Worm (Caenorhabditis elegans) whole organism, L1 larva: Measurements from ENCODE around the gene sax-1.

Experiments
- C16A3.4 ChIP-seq: fragments of 150-350 bp; optimal IDR thresholded peaks from 2 replicates; lab custom pipeline; 2014; ENCODE audit warnings: missing biosample characterization, missing genetic modification characterization
- C34B4.2 ChIP-seq: sonication (generic microtip); optimal IDR thresholded peaks from 2 replicates; lab custom pipeline; 2017; ENCODE audit warnings: mild to moderate bottlenecking, missing genetic modification characterization, missing compliant biosample characterization
- alr-1 ChIP-seq: fragments of 200-800 bp; sonication (Bioruptor generic); optimal IDR thresholded peaks from 2 replicates; lab custom pipeline; 2018; ENCODE audit warnings: borderline replicate concordance, mild to moderate bottlenecking, missing genetic modification characterization, missing compliant biosample characterization
- ama-1 ChIP-seq: fragments of 150-350 bp; optimal IDR thresholded peaks from 2 replicates; lab custom pipeline; 2014
- ceh-8 ChIP-seq: fragments of 200-800 bp; sonication (Bioruptor generic); optimal IDR thresholded peaks from 2 replicates; lab custom pipeline; 2018; ENCODE audit warnings: mild to moderate bottlenecking, missing genetic modification characterization, moderate library complexity, missing compliant biosample characterization
- ceh-88 ChIP-seq: fragments of 200-800 bp; sonication (Bioruptor generic); IDR thresholded peaks from 2 replicates; pipeline ENCODE4 v1.3.6; 2022; ENCODE audit warnings: missing genetic modification characterization, missing compliant biosample characterization
- ces-1 ChIP-seq: fragments of 150-350 bp; optimal IDR thresholded peaks from 2 replicates; lab custom pipeline; 2014; ENCODE audit warnings: missing biosample characterization, missing genetic modification reagents, missing genetic modification characterization
- dpl-1 ChIP-seq, 3 experiments: fragments of 150-350 bp in 2 of 3; sonication (generic microtip) in 1 of 3; optimal IDR thresholded peaks; 2 replicates each; lab custom pipeline; 2014 to 2017; ENCODE audit warnings: missing biosample characterization in 3 of 3, missing genetic modification characterization in 3 of 3, missing genetic modification reagents in 3 of 3
- efl-1 ChIP-seq, 4 experiments: fragments of 150-350 bp; optimal IDR thresholded peaks in 3 of 4; peaks in 1 of 4; 1 replicate in 1 of 4; 2 replicates in 3 of 4; lab custom pipeline; 2014; ENCODE audit warnings: missing biosample characterization in 2 of 4, missing genetic modification characterization in 2 of 4, missing genetic modification reagents in 2 of 4
- egl-27 ChIP-seq, 2 experiments: fragments of 150-350 bp in 1 of 2; sonication (generic microtip); optimal IDR thresholded peaks; 3 replicates each; lab custom pipeline; 2017 to 2018; ENCODE audit warnings: missing biosample characterization in 2 of 2, missing genetic modification characterization in 2 of 2, missing genetic modification reagents in 2 of 2
- elt-3 ChIP-seq, 6 experiments: fragments of 150-350 bp in 1 of 6; sonication (generic microtip); optimal IDR thresholded peaks; 2 replicates each; lab custom pipeline; 2017 to 2018; ENCODE audit warnings: missing biosample characterization in 6 of 6, missing genetic modification characterization in 6 of 6, inconsistent platforms in 1 of 6
- ets-5 ChIP-seq: fragments of 200-800 bp; sonication (Bioruptor generic); IDR thresholded peaks from 2 replicates; pipeline ENCODE4 v1.3.6; 2022; ENCODE audit warnings: missing genetic modification characterization, missing compliant biosample characterization
- fkh-10 ChIP-seq: sonication (generic microtip); optimal IDR thresholded peaks from 2 replicates; lab custom pipeline; 2017; ENCODE audit warnings: missing biosample characterization, missing genetic modification reagents, missing genetic modification characterization
- fkh-8 ChIP-seq: sonication (generic microtip); optimal IDR thresholded peaks from 2 replicates; lab custom pipeline; 2016; ENCODE audit warnings: mild to moderate bottlenecking, missing genetic modification characterization, missing compliant biosample characterization
- fos-1 ChIP-seq: fragments of 150-350 bp; optimal IDR thresholded peaks from 2 replicates; lab custom pipeline; 2014; ENCODE audit warnings: missing biosample characterization, missing genetic modification characterization
- grh-1 ChIP-seq: fragments of 200-800 bp; sonication (Bioruptor generic); IDR thresholded peaks from 2 replicates; pipeline ENCODE4 v1.3.6; 2022; ENCODE audit warnings: missing genetic modification reagents, missing genetic modification characterization, missing compliant biosample characterization
- hlh-17 ChIP-seq: fragments of 200-800 bp; sonication (Bioruptor generic); optimal IDR thresholded peaks from 2 replicates; lab custom pipeline; 2018; ENCODE audit warnings: missing genetic modification characterization, mild to moderate bottlenecking, missing compliant biosample characterization, moderate library complexity, borderline replicate concordance
- hpl-2 ChIP-seq: fragments of 150-350 bp; optimal IDR thresholded peaks from 2 replicates; lab custom pipeline; 2014; ENCODE audit warnings: missing biosample characterization, missing genetic modification reagents, missing genetic modification characterization
- irx-1 ChIP-seq: sonication (generic microtip); optimal IDR thresholded peaks from 2 replicates; lab custom pipeline; 2016; ENCODE audit warnings: missing genetic modification characterization, missing compliant biosample characterization
- jun-1 ChIP-seq: fragments of 150-350 bp; optimal IDR thresholded peaks from 2 replicates; lab custom pipeline; 2014; ENCODE audit warnings: missing biosample characterization, missing genetic modification reagents, missing genetic modification characterization
- lin-15B ChIP-seq: fragments of 150-350 bp; sonication (generic microtip); optimal IDR thresholded peaks from 3 replicates; lab custom pipeline; 2014; ENCODE audit warnings: missing biosample characterization, missing genetic modification characterization
- lin-39 ChIP-seq: fragments of 150-350 bp; optimal IDR thresholded peaks from 2 replicates; lab custom pipeline; 2014; ENCODE audit warnings: missing biosample characterization, missing genetic modification reagents, missing genetic modification characterization
- lsy-2 ChIP-seq, 2 experiments: fragments of 150-350 bp; optimal IDR thresholded peaks; 2 replicates each; lab custom pipeline; 2014; ENCODE audit warnings: missing biosample characterization in 2 of 2, missing genetic modification characterization in 2 of 2
- mab-9 ChIP-seq: fragments of 200-800 bp; sonication (Bioruptor generic); IDR thresholded peaks from 2 replicates; pipeline ENCODE4 v1.3.6; 2022; ENCODE audit warnings: missing genetic modification reagents, missing genetic modification characterization, missing compliant biosample characterization
- mdl-1 ChIP-seq, 2 experiments: fragments of 150-350 bp; optimal IDR thresholded peaks; 2 replicates each; lab custom pipeline; 2014 to 2017; ENCODE audit warnings: missing biosample characterization in 2 of 2, missing genetic modification characterization in 2 of 2, inconsistent platforms in 1 of 2
- mep-1 ChIP-seq: fragments of 150-350 bp; optimal IDR thresholded peaks from 2 replicates; lab custom pipeline; 2014; ENCODE audit warnings: missing biosample characterization, missing genetic modification characterization
- nhr-11 ChIP-seq: fragments of 150-350 bp; optimal IDR thresholded peaks from 2 replicates; lab custom pipeline; 2014; ENCODE audit warnings: missing biosample characterization, missing genetic modification characterization
- nhr-19 ChIP-seq: fragments of 200-800 bp; sonication (Bioruptor generic); conservative IDR thresholded peaks from 2 replicates; pipeline ENCODE4 v1.3.6; 2022; ENCODE audit warnings: missing genetic modification characterization, missing compliant biosample characterization
- nhr-20 ChIP-seq: sonication (generic microtip); optimal IDR thresholded peaks from 2 replicates; lab custom pipeline; 2016; ENCODE audit warnings: mild to moderate bottlenecking, missing genetic modification characterization, missing compliant biosample characterization
- nhr-237 ChIP-seq: fragments of 150-350 bp; optimal IDR thresholded peaks from 2 replicates; lab custom pipeline; 2014; ENCODE audit warnings: missing biosample characterization, missing genetic modification characterization
- nhr-28 ChIP-seq: fragments of 150-350 bp; optimal IDR thresholded peaks from 2 replicates; lab custom pipeline; 2014; ENCODE audit warnings: missing biosample characterization, missing genetic modification characterization
- nhr-47 ChIP-seq: sonication (generic microtip); optimal IDR thresholded peaks from 2 replicates; lab custom pipeline; 2016; ENCODE audit warnings: mild to moderate bottlenecking, missing genetic modification characterization, moderate library complexity, missing compliant biosample characterization
- nhr-76 ChIP-seq: sonication (generic microtip); optimal IDR thresholded peaks from 2 replicates; lab custom pipeline; 2017; ENCODE audit warnings: missing biosample characterization, missing genetic modification characterization
- nhr-84 ChIP-seq: sonication (generic microtip); optimal IDR thresholded peaks from 2 replicates; lab custom pipeline; 2017; ENCODE audit warnings: missing biosample characterization, missing genetic modification characterization
- nhr-85 ChIP-seq: sonication (generic microtip); peaks from one replicate; lab custom pipeline; 2016; ENCODE audit warnings: missing genetic modification characterization, inconsistent platforms, missing compliant biosample characterization
- nhr-90 ChIP-seq: sonication (generic microtip); optimal IDR thresholded peaks from 2 replicates; lab custom pipeline; 2016; ENCODE audit warnings: mild to moderate bottlenecking, missing genetic modification characterization, missing compliant biosample characterization; ENCODE audit not compliant: poor library complexity
- pag-3 ChIP-seq: sonication (generic microtip); optimal IDR thresholded peaks from 2 replicates; lab custom pipeline; 2017; ENCODE audit warnings: missing genetic modification characterization, mild to moderate bottlenecking, missing compliant biosample characterization, antibody characterized with exemption, borderline replicate concordance; ENCODE audit not compliant: insufficient read depth
- rnt-1 ChIP-seq: sonication (generic microtip); optimal IDR thresholded peaks from 2 replicates; lab custom pipeline; 2016; ENCODE audit warnings: mild to moderate bottlenecking, missing genetic modification characterization, moderate library complexity, missing compliant biosample characterization
- skn-1 ChIP-seq: fragments of 150-350 bp; optimal IDR thresholded peaks from 2 replicates; lab custom pipeline; 2014; ENCODE audit warnings: missing biosample characterization, missing genetic modification characterization
- snpc-4 ChIP-seq: fragments of 150-350 bp; optimal IDR thresholded peaks from 2 replicates; lab custom pipeline; 2014; ENCODE audit warnings: missing biosample characterization, missing genetic modification characterization
- snu-23 ChIP-seq: sonication (generic microtip); optimal IDR thresholded peaks from 2 replicates; lab custom pipeline; 2016; ENCODE audit warnings: missing genetic modification characterization, missing compliant biosample characterization
- sox-4 ChIP-seq: sonication (generic microtip); optimal IDR thresholded peaks from 2 replicates; lab custom pipeline; 2016; ENCODE audit warnings: missing genetic modification characterization, missing compliant biosample characterization
- sptf-1 ChIP-seq: fragments of 150-350 bp; optimal IDR thresholded peaks from 2 replicates; lab custom pipeline; 2014; ENCODE audit warnings: missing biosample characterization, missing genetic modification characterization
- sup-37 ChIP-seq: fragments of 200-800 bp; sonication (Bioruptor generic); optimal IDR thresholded peaks from 2 replicates; lab custom pipeline; 2018; ENCODE audit warnings: mild to moderate bottlenecking, missing genetic modification characterization, missing compliant biosample characterization
- swsn-7 ChIP-seq: sonication (generic microtip); optimal IDR thresholded peaks from 2 replicates; lab custom pipeline; 2016; ENCODE audit warnings: missing genetic modification characterization, missing compliant biosample characterization
- tbx-2 ChIP-seq: sonication (generic microtip); optimal IDR thresholded peaks from 2 replicates; lab custom pipeline; 2016; ENCODE audit warnings: missing genetic modification characterization, missing compliant biosample characterization
- unc-130 ChIP-seq: fragments of 150-350 bp; optimal IDR thresholded peaks from 2 replicates; lab custom pipeline; 2017; ENCODE audit warnings: missing biosample characterization, missing genetic modification characterization, inconsistent platforms
- unc-98 ChIP-seq: fragments of 200-800 bp; sonication (Bioruptor generic); IDR thresholded peaks from 2 replicates; pipeline ENCODE4 v1.3.6; 2022; ENCODE audit warnings: missing genetic modification characterization, missing compliant biosample characterization
- vab-15 ChIP-seq: sonication (generic microtip); optimal IDR thresholded peaks from 2 replicates; lab custom pipeline; 2017; ENCODE audit warnings: missing genotype, mild to moderate bottlenecking, missing genetic modification characterization, missing compliant biosample characterization
- xbp-1 ChIP-seq: sonication (generic microtip); optimal IDR thresholded peaks from 2 replicates; lab custom pipeline; 2016; ENCODE audit warnings: missing genetic modification characterization, missing compliant biosample characterization
- ztf-11 ChIP-seq, 2 experiments: sonication (generic microtip); optimal IDR thresholded peaks; 2 replicates each; lab custom pipeline; 2016 to 2017; ENCODE audit warnings: missing genetic modification characterization in 2 of 2, missing biosample characterization in 1 of 2, missing compliant biosample characterization in 1 of 2

sax-1 gene

DNA sequence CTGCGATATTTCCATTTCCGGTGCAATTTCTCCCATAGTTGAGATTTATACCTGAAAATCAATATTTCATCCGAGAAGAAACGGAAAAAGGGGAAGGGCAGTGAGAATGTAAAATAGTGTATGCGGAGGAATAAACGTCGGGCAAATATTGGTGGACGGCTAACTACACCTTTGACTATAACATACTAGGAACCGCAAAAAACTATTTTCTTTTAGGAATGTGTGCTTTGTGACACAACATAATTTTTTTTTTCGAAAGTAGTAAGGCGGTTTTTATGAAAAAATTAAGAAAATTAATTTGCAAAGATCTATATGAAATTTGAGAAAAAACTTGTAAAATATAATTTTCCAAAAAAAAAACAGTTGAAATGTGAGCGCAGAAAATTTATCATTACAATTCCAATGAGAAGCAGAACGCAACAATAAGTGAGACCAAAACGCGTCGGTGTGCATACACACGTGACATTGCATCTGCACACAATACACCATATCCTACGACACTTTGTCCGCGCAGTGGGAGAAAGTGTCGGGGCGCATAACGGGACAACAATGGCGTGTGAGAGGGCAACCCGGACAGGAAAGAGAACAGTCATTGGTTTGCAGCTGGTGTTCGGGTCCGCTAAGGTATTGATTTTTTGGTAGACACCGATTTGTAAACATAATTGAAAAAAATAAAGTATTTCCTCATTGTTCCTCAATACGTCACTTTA lies at the start of gene sax-1, which contains the start of gene R11G1.2 (continued):
- TF ChIP-seq xbp-1 (tag; lab: Kevin White, UChicago): peak; percentile 53
- no peak for TF ChIP-seq hlh-17
- TF ChIP-seq ces-1 (GFP tag; lab: Kevin White, UChicago): no peak
- peak; percentile 35 for TF ChIP-seq C16A3.4 (tag; lab: Kevin White, UChicago)
- TF ChIP-seq hpl-2 (GFP tag; lab: Kevin White, UChicago): no peak
- TF ChIP-seq nhr-11 (tag; lab: Kevin White, UChicago): no peak
- TF ChIP-seq ama-1 (lab: Kevin White, UChicago): no peak
- no peak for TF ChIP-seq vab-15 (tag; lab: Kevin White, UChicago)
- no peak for TF ChIP-seq skn-1 (tag; lab: Kevin White, UChicago)
- TF ChIP-seq mep-1 (tag; lab: Kevin White, UChicago): peak; percentile 80
- TF ChIP-seq lsy-2 (tag; optimal IDR thresholded peaks at IDR 0.05; lab: Kevin White, UChicago): peak; percentile 58 to 59
- no peak for TF ChIP-seq C34B4.2 (tag; lab: Kevin White, UChicago)
- TF ChIP-seq elt-3 (tag; optimal IDR thresholded peaks at IDR 0.05; lab: Kevin White, UChicago): no peak
- peak; percentile 3 for TF ChIP-seq lin-39 (tag; lab: Kevin White, UChicago)
- no peak for TF ChIP-seq fos-1
- no peak for TF ChIP-seq nhr-237 (tag; lab: Kevin White, UChicago)
- TF ChIP-seq tbx-2: peak; percentile 49
- TF ChIP-seq fkh-8: peak; percentile 27
- TF ChIP-seq sup-37: no peak
- TF ChIP-seq nhr-20 (tag; lab: Kevin White, UChicago): peak; percentile 62
- TF ChIP-seq grh-1: no peak
- TF ChIP-seq lin-15B: no peak
- TF ChIP-seq nhr-19 (GFP tag; lab: Robert Waterston, UW): peak; percentile 42; the same call in 1 of the 2 replicates
- peak; percentile 52 for TF ChIP-seq rnt-1 (tag; lab: Kevin White, UChicago)
- no peak for TF ChIP-seq sox-4
- no peak for TF ChIP-seq jun-1 (tag; lab: Kevin White, UChicago)
- TF ChIP-seq nhr-47 (tag; lab: Kevin White, UChicago): peak; percentile 67
- no peak for TF ChIP-seq unc-130 (tag; lab: Kevin White, UChicago)
- no peak for TF ChIP-seq ceh-8
- TF ChIP-seq nhr-76: no peak
- peak; percentile 60 for TF ChIP-seq swsn-7 (tag; lab: Kevin White, UChicago)
- peak; percentile 75 for TF ChIP-seq nhr-85 (tag; lab: Kevin White, UChicago)
- no peak for TF ChIP-seq pag-3

DNA sequence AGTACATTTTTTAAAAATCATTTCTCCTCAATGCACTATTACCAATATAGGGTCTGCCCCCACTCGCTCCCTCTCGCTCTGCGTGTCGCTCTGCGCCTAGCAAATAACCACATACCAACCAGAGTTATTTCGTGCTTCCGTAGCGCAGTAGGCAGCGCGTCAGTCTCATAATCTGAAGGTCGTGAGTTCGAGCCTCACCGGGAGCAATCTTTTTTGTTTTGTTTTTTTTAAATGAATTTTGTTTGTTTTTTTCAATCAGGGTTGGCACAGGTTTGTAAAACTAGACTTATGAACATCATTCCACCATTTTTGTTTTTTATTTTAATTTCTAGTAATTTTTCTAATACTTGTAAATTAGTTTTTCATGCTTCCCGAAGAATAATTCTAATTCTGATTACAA lies 47.7 kb upstream of the sax-1 start:
- TF ChIP-seq ceh-8: peak; percentile 72
- TF ChIP-seq nhr-19 (GFP tag; lab: Robert Waterston, UW): peak; percentile 79
- no peak for TF ChIP-seq snpc-4 (tag; lab: Kevin White, UChicago)
- TF ChIP-seq fkh-10 (GFP tag; lab: Kevin White, UChicago): peak; percentile 51
- peak; percentile 63; the same call in 1 of the 2 replicates for TF ChIP-seq mab-9 (GFP tag; lab: Robert Waterston, UW)
- peak; percentile 77 for TF ChIP-seq irx-1 (tag; lab: Kevin White, UChicago)
- peak in 1 of 2 experiments; percentile 47 for TF ChIP-seq mdl-1 (tag; optimal IDR thresholded peaks at IDR 0.05; lab: Kevin White, UChicago)
- TF ChIP-seq snu-23 (GFP tag; lab: Kevin White, UChicago): peak; percentile 82
- TF ChIP-seq ztf-11 (tag; optimal IDR thresholded peaks at IDR 0.05; lab: Kevin White, UChicago): peak in 1 of 2 experiments; percentile 56
- peak; percentile 77 for TF ChIP-seq nhr-90 (tag; lab: Kevin White, UChicago)
- TF ChIP-seq skn-1 (tag; lab: Kevin White, UChicago): peak; percentile 50
- peak in 1 of 3 experiments; percentile 23 for TF ChIP-seq dpl-1 (GFP tag; optimal IDR thresholded peaks at IDR 0.05; lab: Kevin White, UChicago)
- no peak for TF ChIP-seq nhr-84 (tag; lab: Kevin White, UChicago)
- TF ChIP-seq alr-1 (tag; lab: Kevin White, UChicago): no peak
- TF ChIP-seq sptf-1 (tag; lab: Kevin White, UChicago): no peak
- no peak for TF ChIP-seq unc-130 (tag; lab: Kevin White, UChicago)
- no peak for TF ChIP-seq ets-5 (GFP tag; lab: Robert Waterston, UW)
- no peak for TF ChIP-seq nhr-28
- TF ChIP-seq jun-1 (tag; lab: Kevin White, UChicago): peak; percentile 6
- TF ChIP-seq sox-4: peak; percentile 39
- no peak for TF ChIP-seq egl-27 (tag; optimal IDR thresholded peaks at IDR 0.05; lab: Kevin White, UChicago)
- TF ChIP-seq unc-98: no peak
- peak; percentile 26 to 29 for TF ChIP-seq efl-1 (optimal IDR thresholded peaks at IDR 0.05; lab: Kevin White, UChicago)
- peak in 1 of 2 experiments; percentile 94 for TF ChIP-seq efl-1 (GFP tag; optimal IDR thresholded peaks at IDR 0.05 in 1 of 2; lab: Kevin White, UChicago)
- TF ChIP-seq ceh-88 (GFP tag; lab: Robert Waterston, UW): no peak
